Worm (Caenorhabditis elegans): Measurements from ENCODE around the gene C26B2.8.

C26B2.8 gene

DNA sequence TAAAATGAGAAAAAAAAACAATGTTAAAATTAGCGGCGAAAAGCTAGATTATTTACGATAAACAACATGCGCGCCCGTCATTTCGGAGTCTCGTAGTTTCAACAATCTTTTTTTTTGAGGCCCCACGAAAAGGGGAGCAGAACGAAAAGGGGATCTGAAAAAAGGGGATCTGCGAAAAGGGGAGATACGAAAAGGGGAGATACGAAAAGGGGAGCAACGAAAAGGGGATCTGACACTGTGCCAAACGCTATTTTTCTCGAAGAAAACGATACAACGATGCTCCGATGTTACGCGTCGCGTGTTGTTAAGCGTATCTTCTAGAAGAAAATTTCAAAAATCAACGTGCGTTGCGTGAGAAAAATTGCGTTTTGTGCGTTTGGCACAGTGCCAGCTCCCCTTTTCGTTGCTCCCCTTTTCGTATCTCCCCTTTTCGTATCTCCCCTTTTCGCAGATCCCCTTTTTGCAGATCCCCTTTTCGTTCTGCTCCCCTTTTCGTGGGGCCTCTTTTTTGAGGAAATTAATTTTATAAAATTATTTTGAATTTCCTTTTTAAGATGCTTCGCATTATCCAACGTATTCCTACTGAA, 1.9 kb downstream of the C26B2.8 start, which contains the start of gene C26B2.7 (continued):
- TF ChIP-seq ceh-20 (GFP tag; IDR thresholded peaks at IDR 0.05) (peak; percentile 72; the same call in 1 of the 2 replicates), madf-5 (GFP tag; IDR thresholded peaks at IDR 0.05) (peak in 1 of 2 experiments; percentile 89; a peak in 2 of 4 replicates), ceh-44 (GFP tag; IDR thresholded peaks at IDR 0.05) (peak; percentile 96), sdz-12 (GFP tag; optimal IDR thresholded peaks at IDR 0.05) (peak; percentile 11), set-16 (GFP tag; IDR thresholded peaks at IDR 0.05) (peak; percentile 30; the same call in 1 of the 2 replicates), dmd-9 (GFP tag; IDR thresholded peaks at IDR 0.05) (peak; percentile 88), nhr-42 (GFP tag; IDR thresholded peaks at IDR 0.05) (peak; percentile 62; the same call in 1 of the 2 replicates), mep-1 (tag; optimal IDR thresholded peaks at IDR 0.05) (peak; percentile 78), hif-1 (tag; optimal IDR thresholded peaks at IDR 0.05) (peak in 1 of 2 experiments; percentile 73)

DNA sequence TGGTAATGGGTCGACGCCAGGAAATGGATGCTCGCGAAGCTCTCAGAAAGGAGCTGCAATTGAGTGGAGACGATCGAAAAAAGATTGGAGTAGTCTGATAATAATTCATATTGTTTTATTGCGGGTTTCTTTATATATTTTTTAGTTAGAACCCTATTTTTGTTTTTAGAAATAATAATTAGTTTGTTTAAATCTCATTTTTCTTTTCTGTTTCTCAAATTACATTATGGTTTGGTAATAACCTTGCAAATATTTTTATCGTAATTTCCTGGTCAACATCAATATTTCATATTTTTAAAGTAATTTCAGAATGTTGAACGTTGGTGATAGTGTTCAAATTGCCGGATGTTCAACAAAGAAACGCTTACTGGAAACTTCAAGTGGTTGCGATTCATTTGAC, 2.7 kb downstream of the C26B2.8 start, which contains the start of gene elpc-4:
elpc-4 (plus strand) TSS at position 301 of the 400 bp plus-strand sequence.
- TF ChIP-seq egl-27 (tag; optimal IDR thresholded peaks at IDR 0.05): no peak
- TF ChIP-seq egl-43 (GFP tag; IDR thresholded peaks at IDR 0.05): no peak
- no peak for TF ChIP-seq zip-11 (GFP tag; IDR thresholded peaks at IDR 0.05)
- TF ChIP-seq mdt-29 (GFP tag; IDR thresholded peaks at IDR 0.05): no peak
- no peak for TF ChIP-seq D1046.2 (GFP tag; IDR thresholded peaks at IDR 0.05)
- no peak for TF ChIP-seq unc-39 (tag; optimal IDR thresholded peaks at IDR 0.05)
- TF ChIP-seq ctbp-1 (GFP tag; IDR thresholded peaks at IDR 0.05): no peak
- no peak for TF ChIP-seq arid-1 (GFP tag; conservative IDR thresholded peaks at IDR 0.05)
- TF ChIP-seq hmg-1.1 (GFP tag; IDR thresholded peaks at IDR 0.05): no peak
- no peak for TF ChIP-seq dmd-8 (GFP tag; IDR thresholded peaks at IDR 0.05)
- TF ChIP-seq ceh-32 (tag; optimal IDR thresholded peaks at IDR 0.05; ENCODE audit: poor library complexity): no peak
- TF ChIP-seq ceh-20 (GFP tag; IDR thresholded peaks at IDR 0.05): no peak
- no peak for TF ChIP-seq unc-62 (GFP tag; optimal IDR thresholded peaks at IDR 0.05 in 1 of 2)
- TF ChIP-seq unc-62 (tag; optimal IDR thresholded peaks at IDR 0.05): no peak
- no peak for TF ChIP-seq lir-3 (tag; optimal IDR thresholded peaks at IDR 0.05)
- no peak for TF ChIP-seq mep-1 (tag; optimal IDR thresholded peaks at IDR 0.05)
- TF ChIP-seq madf-9 (GFP tag; conservative IDR thresholded peaks at IDR 0.05): no peak

DNA sequence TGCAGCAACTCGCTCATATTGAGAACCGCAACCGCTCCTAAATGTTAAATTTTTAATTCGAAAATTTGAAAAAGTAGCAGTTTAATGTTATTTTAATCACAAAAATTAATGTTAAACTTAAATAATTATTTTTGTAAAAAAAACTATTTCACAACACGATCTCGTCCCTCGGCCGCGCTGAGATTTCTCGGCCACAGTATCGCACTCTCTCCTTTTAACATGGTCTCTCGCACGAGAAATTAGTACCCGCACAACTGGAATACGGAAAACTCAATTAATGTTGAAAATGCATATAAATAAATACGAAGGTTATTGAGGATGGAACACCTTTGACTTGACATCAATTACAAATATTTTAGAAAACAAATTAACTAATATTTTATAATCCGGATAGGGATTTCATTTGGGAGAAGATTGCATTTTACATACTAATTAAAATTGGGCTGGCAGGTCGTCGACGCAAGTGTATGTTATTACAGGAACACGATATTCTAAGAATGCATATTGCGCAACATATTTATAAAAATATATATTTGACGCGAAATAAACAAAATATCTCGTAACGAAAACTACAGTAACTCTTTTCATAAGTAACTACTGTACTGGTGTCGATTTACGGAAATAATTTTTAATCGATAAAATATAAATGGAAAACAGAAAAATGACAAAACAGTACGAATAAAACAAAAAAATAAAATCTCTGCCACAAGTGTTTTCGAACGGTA, 6.0 kb downstream of the C26B2.8 start, which contains the start of gene dnc-4:
dnc-4 (minus strand) TSS at position 37 of the 725 bp plus-strand sequence.
- TF ChIP-seq aha-1 (tag): no peak
- no peak for TF ChIP-seq set-16 (GFP tag; IDR thresholded peaks at IDR 0.05)
- peak in 1 of 2 experiments; percentile 44 for TF ChIP-seq unc-62 (GFP tag; optimal IDR thresholded peaks at IDR 0.05 in 1 of 2)
- no peak for TF ChIP-seq unc-62 (tag; optimal IDR thresholded peaks at IDR 0.05)
- TF ChIP-seq zfp-3 (GFP tag; conservative IDR thresholded peaks at IDR 0.05): no peak
- TF ChIP-seq Y5F2A.4 (GFP tag; optimal IDR thresholded peaks at IDR 0.05): no peak
- TF ChIP-seq F44E2.7 (GFP tag; IDR thresholded peaks at IDR 0.05): no peak
- TF ChIP-seq T20F7.1 (GFP tag; optimal IDR thresholded peaks at IDR 0.05): no peak
- TF ChIP-seq lsy-2 (tag; optimal IDR thresholded peaks at IDR 0.05): peak in 1 of 2 experiments; percentile 48
- TF ChIP-seq lim-7 (GFP tag; IDR thresholded peaks at IDR 0.05): no peak
- TF ChIP-seq nhr-111 (GFP tag; optimal IDR thresholded peaks at IDR 0.05): no peak
- TF ChIP-seq lin-15B (tag; optimal IDR thresholded peaks at IDR 0.05): no peak
- no peak for TF ChIP-seq F49E8.2 (tag; optimal IDR thresholded peaks at IDR 0.05; ENCODE audit: borderline replicate concordance)
- TF ChIP-seq madf-9 (GFP tag; conservative IDR thresholded peaks at IDR 0.05): no peak
- no peak for TF ChIP-seq spr-1 (tag; optimal IDR thresholded peaks at IDR 0.05)
- TF ChIP-seq zfp-2 (tag; optimal IDR thresholded peaks at IDR 0.05): no peak
- TF ChIP-seq nhr-28 (tag; optimal IDR thresholded peaks at IDR 0.05): peak; percentile 20
- peak; percentile 20 for TF ChIP-seq unc-130 (GFP tag; optimal IDR thresholded peaks at IDR 0.05)
- peak in 1 of 2 experiments; percentile 31 for TF ChIP-seq hif-1 (tag; optimal IDR thresholded peaks at IDR 0.05)
- no peak for TF ChIP-seq ZK546.5 (tag; optimal IDR thresholded peaks at IDR 0.05)
- no peak for TF ChIP-seq jun-1 (tag; optimal IDR thresholded peaks at IDR 0.05)
- no peak for TF ChIP-seq aly-2 (tag; optimal IDR thresholded peaks at IDR 0.05)
- TF ChIP-seq tra-1 (GFP tag; IDR thresholded peaks at IDR 0.05): no peak
- peak; percentile 85 for TF ChIP-seq mes-2 (tag; optimal IDR thresholded peaks at IDR 0.05; ENCODE audit: poor library complexity, severe bottlenecking)
- TF ChIP-seq ceh-44 (GFP tag; IDR thresholded peaks at IDR 0.05): no peak
- no peak for TF ChIP-seq spr-3 (GFP tag; optimal IDR thresholded peaks at IDR 0.05)
- no peak for TF ChIP-seq ztf-11 (tag; optimal IDR thresholded peaks at IDR 0.05)
- TF ChIP-seq unc-39 (tag; optimal IDR thresholded peaks at IDR 0.05): no peak

All from whole organism, L4 larva.